Worm (Caenorhabditis elegans) whole organism, L1 larva: ENCODE measurements around the gene npr-21.

Experiments used
- ama-1 ChIP-seq: fragments of 150-350 bp; optimal IDR thresholded peaks from 2 replicates; lab custom pipeline; 2014
- ces-1 ChIP-seq: fragments of 150-350 bp; optimal IDR thresholded peaks from 2 replicates; lab custom pipeline; 2014; ENCODE audit warnings: missing biosample characterization, missing genetic modification reagents, missing genetic modification characterization
- elt-3 ChIP-seq, 6 experiments: fragments of 150-350 bp in 1 of 6; sonication (generic microtip); optimal IDR thresholded peaks; 2 replicates each; lab custom pipeline; 2017 to 2018; ENCODE audit warnings: missing biosample characterization in 6 of 6, missing genetic modification characterization in 6 of 6, inconsistent platforms in 1 of 6
- lin-39 ChIP-seq: fragments of 150-350 bp; optimal IDR thresholded peaks from 2 replicates; lab custom pipeline; 2014; ENCODE audit warnings: missing biosample characterization, missing genetic modification reagents, missing genetic modification characterization
- mep-1 ChIP-seq: fragments of 150-350 bp; optimal IDR thresholded peaks from 2 replicates; lab custom pipeline; 2014; ENCODE audit warnings: missing biosample characterization, missing genetic modification characterization
- nhr-12 ChIP-seq: sonication (generic microtip); optimal IDR thresholded peaks from 2 replicates; lab custom pipeline; 2017; ENCODE audit warnings: missing biosample characterization, missing genetic modification characterization
- nhr-237 ChIP-seq: fragments of 150-350 bp; optimal IDR thresholded peaks from 2 replicates; lab custom pipeline; 2014; ENCODE audit warnings: missing biosample characterization, missing genetic modification characterization
- nhr-47 ChIP-seq: sonication (generic microtip); optimal IDR thresholded peaks from 2 replicates; lab custom pipeline; 2016; ENCODE audit warnings: mild to moderate bottlenecking, missing genetic modification characterization, moderate library complexity, missing compliant biosample characterization
- skn-1 ChIP-seq: fragments of 150-350 bp; optimal IDR thresholded peaks from 2 replicates; lab custom pipeline; 2014; ENCODE audit warnings: missing biosample characterization, missing genetic modification characterization
- unc-130 ChIP-seq: fragments of 150-350 bp; optimal IDR thresholded peaks from 2 replicates; lab custom pipeline; 2017; ENCODE audit warnings: missing biosample characterization, missing genetic modification characterization, inconsistent platforms

DNA sequence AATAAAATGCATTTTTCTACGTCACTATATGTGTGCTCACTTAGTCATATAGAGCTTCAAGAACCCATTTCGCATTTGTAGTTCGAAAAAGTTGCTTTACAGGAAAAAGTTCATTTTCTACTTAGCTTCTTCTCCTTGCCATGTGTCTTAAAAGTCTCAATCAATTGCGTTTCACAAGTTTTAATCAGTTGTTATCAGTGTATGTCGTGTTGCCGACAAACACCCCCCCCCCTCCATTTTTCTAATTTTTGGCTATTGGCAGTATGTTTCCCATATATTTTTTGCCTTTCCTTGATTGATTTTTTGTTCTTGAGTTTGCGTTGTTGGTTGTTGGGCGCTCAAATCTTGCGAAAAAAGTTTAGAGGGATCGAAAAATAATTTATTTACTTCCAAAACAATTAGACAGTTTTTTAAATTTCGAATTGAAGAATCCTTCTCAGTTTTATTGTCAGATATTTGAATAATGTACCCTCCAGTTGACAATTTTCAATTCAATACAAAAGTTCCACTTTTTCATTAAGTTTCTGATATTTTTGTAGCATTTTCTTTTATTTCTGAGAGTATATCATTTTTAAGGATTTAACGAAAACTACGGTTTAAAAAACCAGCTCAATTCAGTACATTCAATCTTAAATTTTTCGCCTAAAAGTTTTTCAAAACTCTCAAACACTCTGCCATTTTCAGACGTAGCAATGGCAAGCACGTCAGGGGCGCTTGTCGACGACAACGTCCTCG, 28.1 kb upstream of the npr-21 start, which contains the start of gene sid-3:
- TF ChIP-seq ces-1 (GFP tag; lab: Kevin White, UChicago) = no peak
- TF ChIP-seq skn-1 (tag; lab: Kevin White, UChicago) = no peak
- TF ChIP-seq lin-39 (tag; lab: Kevin White, UChicago) = no peak
- TF ChIP-seq ama-1 = no peak
- TF ChIP-seq nhr-237 (tag; lab: Kevin White, UChicago) = no peak
- TF ChIP-seq nhr-12 (tag; lab: Kevin White, UChicago) = no peak
- TF ChIP-seq unc-130 = no peak
- no peak for TF ChIP-seq mep-1 (tag; lab: Kevin White, UChicago)
- no peak for TF ChIP-seq nhr-47
- TF ChIP-seq elt-3 (tag; optimal IDR thresholded peaks at IDR 0.05; lab: Kevin White, UChicago) = no peak
